Worm (Caenorhabditis elegans) whole organism, early embryonic: ENCODE measurements around the gene flh-1.

Experiments
- B0310.2 ChIP-seq: sonication (generic microtip); optimal IDR thresholded peaks from 2 replicates; lab custom pipeline; 2016; ENCODE audit warnings: mild to moderate bottlenecking, missing genetic modification characterization, missing compliant biosample characterization
- F13C5.2 ChIP-seq: sonication (generic microtip); optimal IDR thresholded peaks from 2 replicates; lab custom pipeline; 2017; ENCODE audit warnings: mild to moderate bottlenecking, missing genetic modification characterization, inconsistent platforms, missing compliant biosample characterization
- aly-1 ChIP-seq: sonication (generic microtip); optimal IDR thresholded peaks from 2 replicates; lab custom pipeline; 2016; ENCODE audit warnings: missing genetic modification characterization, missing compliant biosample characterization
- ama-1 ChIP-seq: fragments of 150-350 bp; optimal IDR thresholded peaks from 2 replicates; lab custom pipeline; 2014
- ceh-13 ChIP-seq: fragments of 200-800 bp; sonication (Bioruptor generic); optimal IDR thresholded peaks from 2 replicates; lab custom pipeline; 2018; ENCODE audit warnings: mild to moderate bottlenecking, missing genetic modification characterization, missing compliant biosample characterization
- ceh-36 ChIP-seq: sonication (generic microtip); optimal IDR thresholded peaks from 2 replicates; lab custom pipeline; 2016; ENCODE audit warnings: missing genetic modification characterization, inconsistent platforms, missing compliant biosample characterization
- ets-7 ChIP-seq: sonication (generic microtip); optimal IDR thresholded peaks from 2 replicates; lab custom pipeline; 2016; ENCODE audit warnings: missing genotype, missing genetic modification characterization, missing compliant biosample characterization
- flt-1 ChIP-seq: fragments of 200-800 bp; sonication (Bioruptor generic); IDR thresholded peaks from 2 replicates; pipeline ENCODE4 v1.3.6; 2022; ENCODE audit warnings: missing genetic modification characterization, missing compliant biosample characterization
- hmbx-1 ChIP-seq: sonication (generic microtip); optimal IDR thresholded peaks from 2 replicates; lab custom pipeline; 2016; ENCODE audit warnings: mild to moderate bottlenecking, missing genetic modification characterization, missing compliant biosample characterization
- hmg-4 ChIP-seq: fragments of 200-800 bp; sonication (Bioruptor generic); optimal IDR thresholded peaks from 2 replicates; lab custom pipeline; 2018; ENCODE audit warnings: mild to moderate bottlenecking, missing genetic modification characterization, missing compliant biosample characterization
- hnd-1 ChIP-seq: sonication (generic microtip); optimal IDR thresholded peaks from 2 replicates; lab custom pipeline; 2016; ENCODE audit warnings: missing genetic modification characterization, missing compliant biosample characterization
- pes-1 ChIP-seq: fragments of 200-800 bp; sonication (Bioruptor generic); IDR thresholded peaks from 2 replicates; pipeline ENCODE4 v1.3.6; 2022; ENCODE audit warnings: missing genetic modification reagents, missing genetic modification characterization, missing compliant biosample characterization
- scrt-1 ChIP-seq: fragments of 200-800 bp; sonication (Bioruptor generic); IDR thresholded peaks from 2 replicates; pipeline ENCODE4 v1.3.6; 2022; ENCODE audit warnings: missing genetic modification characterization, missing compliant biosample characterization
- sea-1 ChIP-seq: fragments of 200-800 bp; sonication (Bioruptor generic); conservative IDR thresholded peaks from 2 replicates; pipeline ENCODE4 v1.3.6; 2022; ENCODE audit warnings: missing genetic modification characterization, missing compliant biosample characterization
- tbx-11 ChIP-seq: fragments of 200-800 bp; sonication (Bioruptor generic); IDR thresholded peaks from 2 replicates; pipeline ENCODE4 v1.3.6; 2022; ENCODE audit warnings: missing genetic modification characterization, missing compliant biosample characterization
- tbx-37 ChIP-seq: fragments of 200-800 bp; sonication (Bioruptor generic); conservative IDR thresholded peaks from 2 replicates; pipeline ENCODE4 v1.3.6; 2022; ENCODE audit warnings: missing genetic modification reagents, missing genetic modification characterization, missing compliant biosample characterization
- tra-4 ChIP-seq: sonication (generic microtip); optimal IDR thresholded peaks from 2 replicates; lab custom pipeline; 2017; ENCODE audit warnings: missing genetic modification characterization, missing compliant biosample characterization

flh-1 gene

DNA sequence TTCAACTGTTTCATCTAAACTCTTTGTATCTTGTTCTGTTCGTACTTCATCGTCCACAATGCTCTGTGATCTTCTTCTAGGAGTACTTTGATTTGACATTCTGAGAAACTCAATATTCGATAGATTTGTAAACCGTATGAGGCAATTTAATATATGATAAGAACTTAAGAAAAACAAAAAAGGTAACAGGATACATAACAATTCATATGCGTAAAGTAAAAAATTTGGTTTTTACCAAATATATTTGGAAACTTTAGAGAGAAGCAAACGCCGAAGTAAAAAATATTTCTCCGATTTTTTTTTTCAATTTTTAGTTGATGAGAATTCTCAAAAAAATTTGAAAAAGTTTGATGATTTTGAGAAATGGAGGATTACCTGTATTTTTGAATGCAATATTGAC lies 2.4 kb upstream of the flh-1 start, which contains the start of gene Y11D7A.19:
Gene Y11D7A.19, minus strand, starts transcription at position 101 of the 400 bp plus-strand sequence.
- no peak for TF ChIP-seq aly-1

DNA sequence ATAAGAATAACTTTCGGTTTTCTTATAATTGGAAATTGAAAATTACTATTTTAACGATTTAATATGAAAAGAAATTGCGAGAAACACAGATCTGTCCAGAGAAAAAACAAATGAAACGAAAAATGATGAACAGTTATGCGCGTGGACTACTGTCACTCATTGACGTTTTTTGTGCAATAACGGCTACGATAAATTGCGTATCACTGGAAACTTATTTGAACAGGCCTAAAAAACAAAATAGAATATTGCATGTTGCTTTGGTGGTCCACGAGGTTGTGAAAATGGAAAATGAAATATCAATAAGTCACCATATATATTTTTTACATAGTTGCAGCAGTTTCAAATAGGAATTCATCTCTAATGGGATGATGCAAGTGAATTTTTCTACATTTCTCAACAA lies 443 bp upstream of the flh-1 start:
- TF ChIP-seq scrt-1 (GFP tag; lab: Robert Waterston, UW) (no peak), aly-1 (no peak), B0310.2 (no peak)

DNA sequence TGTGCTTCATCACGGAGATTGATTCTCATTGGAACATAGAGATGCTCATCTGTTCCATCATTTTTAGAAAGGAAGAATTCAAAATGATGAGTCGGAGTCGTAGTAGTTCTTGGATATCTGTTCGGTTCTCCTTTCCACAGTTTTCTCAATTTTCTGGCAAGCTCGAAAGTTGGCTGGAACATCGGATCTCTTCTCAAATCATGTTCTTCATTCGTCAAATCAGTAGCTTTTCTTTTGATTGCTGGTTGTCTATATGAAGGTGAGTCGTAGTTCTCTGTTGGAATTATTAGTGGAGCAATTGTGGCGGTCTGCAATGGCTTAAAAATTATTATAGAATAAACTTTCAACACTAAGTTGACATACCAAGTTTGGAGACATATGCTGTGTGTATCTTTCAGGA lies 1.8 kb downstream of the flh-1 start:
- no peak for TF ChIP-seq tra-4 (tag; lab: Kevin White, UChicago)
- no peak for TF ChIP-seq flt-1
- TF ChIP-seq hmbx-1 (tag; lab: Kevin White, UChicago): no peak
- no peak for TF ChIP-seq F13C5.2 (tag; lab: Kevin White, UChicago)
- TF ChIP-seq tbx-11: no peak
- no peak for TF ChIP-seq hnd-1 (tag; lab: Kevin White, UChicago)
- TF ChIP-seq scrt-1 (GFP tag; lab: Robert Waterston, UW): no peak
- no peak for TF ChIP-seq tbx-37 (GFP tag; lab: Robert Waterston, UW)
- TF ChIP-seq pes-1 (GFP tag; lab: Robert Waterston, UW): no peak
- TF ChIP-seq ama-1 (lab: Kevin White, UChicago): no peak
- no peak for TF ChIP-seq hmg-4 (GFP tag; lab: Kevin White, UChicago)
- TF ChIP-seq aly-1: no peak
- no peak for TF ChIP-seq B0310.2
- no peak for TF ChIP-seq ceh-13
- TF ChIP-seq ceh-36: no peak
- TF ChIP-seq sea-1 (GFP tag; lab: Robert Waterston, UW): no peak
- no peak for TF ChIP-seq ets-7

DNA sequence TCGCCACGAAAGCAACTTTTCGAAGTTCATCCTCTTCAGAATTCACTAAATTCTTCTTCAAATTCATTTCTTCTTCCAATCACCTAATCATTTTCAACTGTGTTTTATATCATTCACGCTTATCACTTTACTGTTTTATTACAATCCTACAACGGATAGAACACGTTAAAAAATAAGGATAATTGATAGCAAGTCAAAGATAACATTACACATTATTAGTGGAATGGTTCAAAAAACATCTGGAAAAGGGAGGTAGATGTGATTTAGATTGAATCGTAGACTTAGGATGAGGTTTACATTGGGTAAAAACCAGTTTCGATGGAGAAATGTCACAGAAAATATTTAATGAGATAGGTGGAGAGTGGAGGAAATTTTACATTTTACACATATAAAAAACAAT lies 2.4 kb downstream of the flh-1 start, which contains the start of gene col-120:
Gene col-120, minus strand, starts transcription at position 101 of the 400 bp plus-strand sequence.
- TF ChIP-seq hmbx-1 (tag; lab: Kevin White, UChicago): no peak
- no peak for TF ChIP-seq ceh-13
- no peak for TF ChIP-seq scrt-1 (GFP tag; lab: Robert Waterston, UW)
- no peak for TF ChIP-seq tbx-37 (GFP tag; lab: Robert Waterston, UW)
- no peak for TF ChIP-seq B0310.2
- TF ChIP-seq hmg-4 (GFP tag; lab: Kevin White, UChicago): no peak
- no peak for TF ChIP-seq tra-4 (tag; lab: Kevin White, UChicago)
- TF ChIP-seq aly-1: no peak
- TF ChIP-seq pes-1 (GFP tag; lab: Robert Waterston, UW): no peak
- TF ChIP-seq ceh-36: no peak

DNA sequence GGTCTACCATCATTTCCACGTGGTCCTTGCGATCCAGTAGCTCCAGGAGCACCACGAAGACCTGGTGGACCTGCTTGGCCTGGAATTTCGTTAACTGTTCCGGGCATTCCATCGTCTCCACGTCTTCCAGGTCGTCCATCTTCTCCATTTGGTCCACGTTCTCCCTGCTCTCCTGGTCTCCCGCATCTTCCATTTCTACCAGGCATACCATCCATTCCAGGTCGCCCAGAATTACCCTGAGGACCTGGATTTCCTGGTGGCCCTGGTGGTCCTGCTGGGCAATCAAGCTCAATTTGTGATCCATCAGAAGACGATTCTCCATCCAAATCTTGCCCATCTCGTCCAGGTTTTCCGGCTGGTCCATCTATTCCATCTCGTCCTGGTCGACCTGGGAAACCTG lies 3.2 kb downstream of the flh-1 start:
- TF ChIP-seq F13C5.2 (tag; lab: Kevin White, UChicago) (no peak), tra-4 (tag; lab: Kevin White, UChicago) (no peak), tbx-11 (no peak), hmbx-1 (tag; lab: Kevin White, UChicago) (no peak)

DNA sequence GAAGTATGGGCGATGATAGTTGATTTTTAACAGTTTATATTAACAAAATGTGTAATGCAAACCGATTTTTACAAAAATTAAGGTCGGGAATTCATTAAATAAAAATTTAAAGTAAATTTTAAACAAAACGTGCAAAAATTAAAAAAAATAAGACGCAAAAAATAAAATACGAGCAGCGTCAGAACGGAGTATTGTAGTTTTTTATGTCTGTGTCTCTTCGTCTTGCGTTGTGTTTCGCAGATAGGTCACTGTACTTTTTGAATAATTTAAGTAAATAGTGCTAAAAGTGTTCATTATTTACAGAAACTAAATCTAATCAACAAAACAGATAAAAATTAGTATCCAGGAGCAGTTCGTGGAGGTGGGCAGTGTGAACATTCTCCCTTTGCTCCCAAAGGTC lies 3.7 kb downstream of the flh-1 start:
- TF ChIP-seq ama-1 (lab: Kevin White, UChicago) (no peak), pes-1 (GFP tag; lab: Robert Waterston, UW) (no peak), hmg-4 (GFP tag; lab: Kevin White, UChicago) (no peak), tbx-11 (no peak), tra-4 (tag; lab: Kevin White, UChicago) (no peak), aly-1 (no peak), hnd-1 (tag; lab: Kevin White, UChicago) (no peak), B0310.2 (no peak), flt-1 (no peak), ets-7 (no peak)

DNA sequence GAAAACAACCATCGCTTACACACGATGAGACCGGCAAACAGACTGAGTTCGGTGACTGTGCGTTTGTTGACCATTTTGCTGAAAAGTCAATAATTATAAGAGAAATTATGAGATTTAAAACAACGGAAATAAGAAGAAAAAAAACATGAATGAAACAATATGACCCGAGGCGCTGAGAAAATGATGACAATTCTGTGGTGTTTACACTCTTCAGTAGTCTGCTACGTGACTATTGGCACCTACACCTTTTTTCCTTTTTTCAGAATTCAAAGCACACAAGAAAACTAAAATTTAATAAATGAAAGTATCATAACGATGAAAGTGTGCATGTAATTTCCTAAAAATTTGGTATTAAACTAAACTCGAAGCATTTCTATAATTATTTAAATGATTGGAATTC lies 4.4 kb downstream of the flh-1 start, which contains the start of gene Y11D7A.10:
Gene Y11D7A.10, minus strand, starts transcription at position 82 of the 400 bp plus-strand sequence.
- TF ChIP-seq sea-1 (GFP tag; lab: Robert Waterston, UW): no peak

DNA sequence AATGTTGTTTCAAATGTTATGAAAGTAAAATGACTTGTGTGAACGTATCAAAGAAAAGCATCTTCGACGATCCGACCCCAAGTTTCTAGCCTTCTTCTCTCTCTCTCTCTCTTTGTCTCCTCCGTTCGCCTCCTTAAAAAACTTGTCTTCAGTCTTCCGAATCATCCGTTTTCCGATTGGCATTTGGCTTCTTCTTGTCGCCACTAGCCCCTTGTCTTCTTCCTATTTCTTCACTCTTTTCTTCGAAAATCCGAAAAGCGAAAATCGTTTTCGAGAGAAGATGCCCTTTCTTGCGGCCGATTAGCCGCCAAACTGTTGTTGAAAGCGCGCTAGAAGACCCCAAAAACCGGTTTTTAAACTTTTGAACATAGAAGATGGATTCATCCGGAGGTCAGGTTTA lies 5.5 kb downstream of the flh-1 start:
- TF ChIP-seq scrt-1 (GFP tag; lab: Robert Waterston, UW): no peak
- no peak for TF ChIP-seq ama-1 (lab: Kevin White, UChicago)
- no peak for TF ChIP-seq flt-1
- TF ChIP-seq pes-1 (GFP tag; lab: Robert Waterston, UW): no peak
- TF ChIP-seq hmbx-1 (tag; lab: Kevin White, UChicago): no peak
- no peak for TF ChIP-seq sea-1 (GFP tag; lab: Robert Waterston, UW)
- no peak for TF ChIP-seq hmg-4 (GFP tag; lab: Kevin White, UChicago)
- no peak for TF ChIP-seq ceh-13
- no peak for TF ChIP-seq ceh-36
- no peak for TF ChIP-seq aly-1
- no peak for TF ChIP-seq tra-4 (tag; lab: Kevin White, UChicago)
- no peak for TF ChIP-seq ets-7
- no peak for TF ChIP-seq B0310.2
- TF ChIP-seq tbx-37 (GFP tag; lab: Robert Waterston, UW): no peak
- no peak for TF ChIP-seq F13C5.2 (tag; lab: Kevin White, UChicago)
- TF ChIP-seq hnd-1 (tag; lab: Kevin White, UChicago): no peak
- no peak for TF ChIP-seq tbx-11

DNA sequence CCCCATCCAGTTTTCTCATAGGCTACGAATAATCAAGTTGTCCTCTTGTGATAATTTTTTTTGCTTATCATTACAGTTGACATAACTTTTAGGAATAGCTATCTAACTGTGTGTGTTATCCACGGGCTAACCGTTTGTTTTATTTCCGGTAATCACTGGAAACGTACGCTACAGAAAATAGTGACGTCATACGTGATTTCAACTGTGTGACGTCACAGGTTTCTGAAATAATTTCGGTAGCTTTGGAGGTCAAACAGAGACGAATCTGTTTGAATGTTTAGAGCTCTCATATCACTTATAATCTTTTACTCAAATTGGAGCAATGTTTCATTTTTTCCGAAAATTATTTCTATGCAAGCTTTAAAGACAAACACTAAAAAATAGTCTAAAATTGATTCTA lies 7.2 kb downstream of the flh-1 start:
- no peak for TF ChIP-seq tbx-37 (GFP tag; lab: Robert Waterston, UW)
- no peak for TF ChIP-seq aly-1
- no peak for TF ChIP-seq ceh-36
- no peak for TF ChIP-seq flt-1
- TF ChIP-seq sea-1 (GFP tag; lab: Robert Waterston, UW): no peak
- TF ChIP-seq scrt-1 (GFP tag; lab: Robert Waterston, UW): no peak
- TF ChIP-seq hmbx-1 (tag; lab: Kevin White, UChicago): no peak
- TF ChIP-seq pes-1 (GFP tag; lab: Robert Waterston, UW): no peak
- no peak for TF ChIP-seq tra-4 (tag; lab: Kevin White, UChicago)
- TF ChIP-seq F13C5.2 (tag; lab: Kevin White, UChicago): no peak
- no peak for TF ChIP-seq B0310.2
- TF ChIP-seq tbx-11: no peak
- TF ChIP-seq hmg-4 (GFP tag; lab: Kevin White, UChicago): no peak
- TF ChIP-seq ets-7: no peak
- TF ChIP-seq ceh-13: no peak
- TF ChIP-seq ama-1 (lab: Kevin White, UChicago): no peak
- TF ChIP-seq hnd-1 (tag; lab: Kevin White, UChicago): no peak
